Worm (Caenorhabditis elegans) whole organism, young adult: ENCODE measurements around the gene sdc-2.

Experiments
- B0336.3 ChIP-seq: fragments of 200-800 bp; sonication (Bioruptor generic); IDR thresholded peaks from 2 replicates; pipeline ENCODE4 v1.3.6; 2022; ENCODE audit warnings: missing genetic modification characterization, missing compliant biosample characterization
- C17E4.6 ChIP-seq: fragments of 200-800 bp; sonication (Bioruptor generic); IDR thresholded peaks from 2 replicates; pipeline ENCODE4 v1.3.6; 2022; ENCODE audit warnings: missing genetic modification reagents, missing genetic modification characterization, missing compliant biosample characterization
- K12H6.12 ChIP-seq: fragments of 200-800 bp; sonication (Bioruptor generic); optimal IDR thresholded peaks from 2 replicates; lab custom pipeline; 2018; ENCODE audit warnings: mild to moderate bottlenecking, missing genetic modification characterization, missing compliant biosample characterization
- ama-1 ChIP-seq, 3 experiments: fragments of 150-350 bp in 1 of 3; sonication (generic microtip) in 2 of 3; optimal IDR thresholded peaks; 2 replicates each; lab custom pipeline; 2014 to 2018; ENCODE audit warnings: missing biosample characterization in 2 of 3, missing genetic modification characterization in 2 of 3, missing genetic modification reagents in 2 of 3
- athp-1 ChIP-seq: sonication (generic microtip); optimal IDR thresholded peaks from 2 replicates; lab custom pipeline; 2017; ENCODE audit warnings: mild to moderate bottlenecking, missing genetic modification characterization, missing compliant biosample characterization
- attf-5 ChIP-seq: fragments of 200-800 bp; sonication (Bioruptor generic); optimal IDR thresholded peaks from 2 replicates; lab custom pipeline; 2018; ENCODE audit warnings: mild to moderate bottlenecking, missing genetic modification characterization, missing compliant biosample characterization
- fkh-3 ChIP-seq: sonication (generic microtip); optimal IDR thresholded peaks from 2 replicates; lab custom pipeline; 2016; ENCODE audit warnings: mild to moderate bottlenecking, missing genetic modification characterization, missing compliant biosample characterization
- nfya-1 ChIP-seq: sonication (generic microtip); optimal IDR thresholded peaks from 2 replicates; lab custom pipeline; 2017; ENCODE audit warnings: antibody characterized with exemption, missing compliant biosample characterization, missing genetic modification characterization, borderline replicate concordance; ENCODE audit not compliant: insufficient read depth
- nhr-179 ChIP-seq: sonication (generic microtip); optimal IDR thresholded peaks from 2 replicates; lab custom pipeline; 2016; ENCODE audit warnings: mild to moderate bottlenecking, missing genetic modification characterization, missing compliant biosample characterization
- pha-4 ChIP-seq: fragments of 150-350 bp; sonication (generic microtip); optimal IDR thresholded peaks from 2 replicates; lab custom pipeline; 2014; ENCODE audit warnings: missing biosample characterization, missing genetic modification reagents, missing genetic modification characterization
- snpc-1.1 ChIP-seq: sonication (generic microtip); optimal IDR thresholded peaks from 2 replicates; lab custom pipeline; 2017; ENCODE audit warnings: missing genetic modification characterization, mild to moderate bottlenecking, missing compliant biosample characterization, antibody characterized with exemption, moderate library complexity, missing genotype, missing genetic modification reagents; ENCODE audit not compliant: insufficient read depth
- ztf-6 ChIP-seq: fragments of 200-800 bp; sonication (Bioruptor generic); IDR thresholded peaks from 2 replicates; pipeline ENCODE4 v1.3.6; 2022; ENCODE audit warnings: missing genetic modification reagents, missing genetic modification characterization, missing compliant biosample characterization

DNA sequence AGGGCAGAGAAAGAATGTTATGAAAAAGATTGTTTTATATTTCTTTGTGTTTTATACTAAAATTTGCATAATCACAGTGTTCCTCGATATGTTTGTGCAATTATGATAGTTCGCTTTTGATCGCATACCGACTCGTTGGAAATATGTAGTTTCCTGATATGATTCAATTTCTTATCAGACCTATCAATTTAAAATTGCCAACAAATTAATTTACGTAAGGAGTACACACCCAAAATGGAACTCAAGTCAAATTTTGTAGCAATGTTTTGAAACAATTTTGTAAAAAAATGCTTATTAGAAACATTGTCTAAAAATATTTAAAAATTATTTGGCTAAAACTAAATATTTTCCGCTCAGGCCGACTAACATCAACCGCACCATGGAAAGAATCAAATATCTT is 21.9 kb upstream of the sdc-2 start:
- no peak for TF ChIP-seq ztf-6 (GFP tag; lab: Robert Waterston, UW)
- no peak for TF ChIP-seq C17E4.6 (GFP tag; lab: Robert Waterston, UW)
- TF ChIP-seq fkh-3 (tag; lab: Kevin White, UChicago) = no peak
- TF ChIP-seq attf-5 (GFP tag; lab: Kevin White, UChicago) = no peak
- TF ChIP-seq K12H6.12 (tag; lab: Kevin White, UChicago) = no peak
- TF ChIP-seq B0336.3 (GFP tag; lab: Robert Waterston, UW) = no peak
- TF ChIP-seq nfya-1 = no peak
- no peak for TF ChIP-seq nhr-179 (tag; lab: Kevin White, UChicago)
- TF ChIP-seq ama-1 (optimal IDR thresholded peaks at IDR 0.05; lab: Kevin White, UChicago) = no peak
- TF ChIP-seq ama-1 (GFP tag; optimal IDR thresholded peaks at IDR 0.05; lab: Kevin White, UChicago) = no peak
- TF ChIP-seq pha-4 (tag; lab: Kevin White, UChicago) = no peak
- TF ChIP-seq snpc-1.1 (tag; lab: Kevin White, UChicago) = no peak
- TF ChIP-seq athp-1 (tag; lab: Kevin White, UChicago) = no peak
